Fruit fly (Drosophila melanogaster) whole organism, embryonic: ENCODE results near the gene eIF1.
A peak's percentile ranks its signal among the peaks of the same experiment; 100 is the strongest.

Experiments
- Ada2b ChIP-seq: fragments of 200-800 bp; sonication (Bioruptor generic); IDR thresholded peaks from 2 replicates; pipeline ENCODE4 v1.3.6; 2022; ENCODE audit warnings: missing biosample characterization, missing genetic modification characterization
- Aef1 ChIP-seq: fragments of 200-800 bp; sonication (Bioruptor generic); IDR thresholded peaks from 3 replicates; pipeline ENCODE4 v1.3.6; 2022; ENCODE audit warnings: missing biosample characterization, missing genetic modification characterization
- CG10209 ChIP-seq: fragments of 200-800 bp; sonication (Bioruptor generic); optimal IDR thresholded peaks from 3 replicates; lab custom pipeline; 2017; ENCODE audit warnings: missing biosample characterization, mild to moderate bottlenecking, missing genetic modification characterization, missing genetic modification reagents
- CG10321 ChIP-seq: fragments of 200-800 bp; sonication (Bioruptor generic); IDR thresholded peaks from 2 replicates; pipeline ENCODE4 v1.3.6; 2022; ENCODE audit warnings: missing biosample characterization, missing genetic modification characterization
- CG10543 ChIP-seq: fragments of 200-800 bp; sonication (Bioruptor generic); optimal IDR thresholded peaks from 3 replicates; lab custom pipeline; 2017; ENCODE audit warnings: missing biosample characterization, mild to moderate bottlenecking, missing genetic modification characterization, moderate library complexity
- CG10959 ChIP-seq: fragments of 200-800 bp; sonication (Bioruptor generic); IDR thresholded peaks from 2 replicates; pipeline ENCODE4 v1.3.6; 2022; ENCODE audit warnings: missing biosample characterization, missing genetic modification characterization
- CG11456 ChIP-seq: fragments of 200-800 bp; sonication (Bioruptor generic); IDR thresholded peaks from 3 replicates; pipeline ENCODE4 v1.3.6; 2022; ENCODE audit warnings: missing biosample characterization, missing genetic modification characterization
- CG15514 ChIP-seq: fragments of 200-800 bp; sonication (Bioruptor generic); optimal IDR thresholded peaks from 3 replicates; lab custom pipeline; 2017; ENCODE audit warnings: missing biosample characterization, missing genetic modification characterization, mild to moderate bottlenecking, moderate library complexity, missing genetic modification reagents
- CG17361 ChIP-seq: fragments of 200-800 bp; sonication (Bioruptor generic); IDR thresholded peaks from 3 replicates; pipeline ENCODE4 v1.3.6; 2022; ENCODE audit warnings: missing biosample characterization, missing genetic modification characterization
- CG17829 ChIP-seq: fragments of 200-800 bp; optimal IDR thresholded peaks from 2 replicates; lab custom pipeline; 2019; ENCODE audit warnings: missing biosample characterization, mild to moderate bottlenecking, missing genetic modification characterization, moderate library complexity
- CG2678 ChIP-seq: fragments of 200-800 bp; sonication (Bioruptor generic); optimal IDR thresholded peaks from 3 replicates; lab custom pipeline; 2019; ENCODE audit warnings: missing biosample characterization, mild to moderate bottlenecking, missing genetic modification characterization, moderate library complexity
- CG30403 ChIP-seq: fragments of 200-800 bp; sonication (Bioruptor generic); optimal IDR thresholded peaks from 3 replicates; lab custom pipeline; 2016; ENCODE audit warnings: missing biosample characterization, missing genetic modification characterization
- CG3726 ChIP-seq: fragments of 200-800 bp; sonication (Bioruptor generic); IDR thresholded peaks from 3 replicates; pipeline ENCODE4, ENCODE4 v1.3.6; 2022; ENCODE audit warnings: missing biosample characterization, missing genetic modification characterization
- CG5180 ChIP-seq: fragments of 200-800 bp; sonication (Bioruptor generic); optimal IDR thresholded peaks from 3 replicates; lab custom pipeline; 2017; ENCODE audit warnings: missing biosample characterization, missing genetic modification characterization, mild to moderate bottlenecking, moderate library complexity, missing genetic modification reagents
- CG6765 ChIP-seq: fragments of 200-800 bp; sonication (Bioruptor generic); optimal IDR thresholded peaks from 3 replicates; lab custom pipeline; 2017; ENCODE audit warnings: missing biosample characterization, mild to moderate bottlenecking, missing genetic modification characterization
- CG6854 ChIP-seq: fragments of 200-800 bp; sonication (Bioruptor generic); optimal IDR thresholded peaks from 3 replicates; lab custom pipeline; 2017; ENCODE audit warnings: missing biosample characterization, mild to moderate bottlenecking, missing genetic modification characterization
- Deaf1 ChIP-seq: fragments of 200-800 bp; optimal IDR thresholded peaks from 3 replicates; lab custom pipeline; 2019; ENCODE audit warnings: missing biosample characterization, mild to moderate bottlenecking, missing genetic modification characterization, moderate library complexity
- Dek ChIP-seq: fragments of 200-800 bp; sonication (Bioruptor generic); optimal IDR thresholded peaks from 3 replicates; lab custom pipeline; 2019; ENCODE audit warnings: missing biosample characterization, mild to moderate bottlenecking, missing genetic modification characterization, moderate library complexity
- Doc3 ChIP-seq: fragments of 200-800 bp; sonication (Bioruptor generic); IDR thresholded peaks from 3 replicates; pipeline ENCODE4 v1.3.6; 2022; ENCODE audit warnings: missing biosample characterization, missing genetic modification characterization; ENCODE audit not compliant: partially characterized antibody
- E2f2 ChIP-seq: fragments of 200-800 bp; sonication (Bioruptor generic); IDR thresholded peaks from 2 replicates; pipeline ENCODE4 v1.3.6; 2022; ENCODE audit warnings: missing biosample characterization, missing genetic modification characterization
- Eip74EF ChIP-seq, 2 experiments: fragments of 200-800 bp in 1 of 2; fragments of >200 bp in 1 of 2; sonication (Bioruptor generic) in 1 of 2; optimal IDR thresholded peaks; 2 replicates each; lab custom pipeline; 2017 to 2019; ENCODE audit warnings: missing biosample characterization in 2 of 2, missing genetic modification characterization in 2 of 2, mild to moderate bottlenecking in 1 of 2, moderate library complexity in 1 of 2
- HLHmδ ChIP-seq: fragments of 200-800 bp; sonication (Bioruptor generic); optimal IDR thresholded peaks from 2 replicates; lab custom pipeline; 2018; ENCODE audit warnings: missing biosample characterization, mild to moderate bottlenecking, missing genetic modification characterization, moderate library complexity
- Hsf ChIP-seq: fragments of 200-800 bp; sonication (Bioruptor generic); optimal IDR thresholded peaks from 3 replicates; lab custom pipeline; 2016; ENCODE audit warnings: missing biosample characterization, missing genetic modification characterization
- MESR4 ChIP-seq: fragments of 200-800 bp; sonication (Bioruptor generic); optimal IDR thresholded peaks from 2 replicates; lab custom pipeline; 2018; ENCODE audit warnings: missing biosample characterization, mild to moderate bottlenecking, missing genetic modification characterization, moderate library complexity
- NFAT ChIP-seq: fragments of 200-800 bp; sonication (Bioruptor generic); IDR thresholded peaks from 2 replicates; pipeline ENCODE4 v1.3.6; 2022; ENCODE audit warnings: missing biosample characterization, missing genetic modification characterization
- NK7.1 ChIP-seq: fragments of 200-800 bp; sonication (Bioruptor generic); optimal IDR thresholded peaks from 3 replicates; lab custom pipeline; 2016; ENCODE audit warnings: missing biosample characterization, missing genetic modification characterization
- Oli ChIP-seq: fragments of 200-800 bp; sonication (Bioruptor generic); optimal IDR thresholded peaks from 2 replicates; lab custom pipeline; 2018; ENCODE audit warnings: missing biosample characterization, mild to moderate bottlenecking, missing genetic modification characterization, moderate library complexity
- Pdp1 ChIP-seq, 2 experiments: fragments of 200-800 bp; sonication (Bioruptor generic); optimal IDR thresholded peaks; 3 replicates each; lab custom pipeline; 2016; ENCODE audit warnings: missing biosample characterization in 2 of 2, missing genetic modification characterization in 2 of 2, mild to moderate bottlenecking in 1 of 2, moderate library complexity in 1 of 2
- Poxn ChIP-seq: fragments of 200-800 bp; sonication (Bioruptor generic); IDR thresholded peaks from 2 replicates; pipeline ENCODE4 v1.3.6; 2022; ENCODE audit warnings: missing biosample characterization, missing genetic modification characterization
- Ptx1 ChIP-seq: fragments of 200-800 bp; sonication (Bioruptor generic); IDR thresholded peaks from 2 replicates; pipeline ENCODE4 v1.3.6; 2022; ENCODE audit warnings: missing biosample characterization, missing genetic modification characterization
- Sry-β ChIP-seq: fragments of 200-800 bp; sonication (Bioruptor generic); optimal IDR thresholded peaks from 2 replicates; lab custom pipeline; 2018; ENCODE audit warnings: missing biosample characterization, mild to moderate bottlenecking, missing genetic modification characterization, moderate library complexity
- Usf ChIP-seq: fragments of 200-800 bp; sonication (Bioruptor generic); optimal IDR thresholded peaks from 2 replicates; lab custom pipeline; 2017; ENCODE audit warnings: missing genotype, missing biosample characterization, missing genetic modification characterization
- Vsx1 ChIP-seq: fragments of 200-800 bp; sonication (Bioruptor generic); optimal IDR thresholded peaks from 2 replicates; lab custom pipeline; 2017; ENCODE audit warnings: missing biosample characterization, mild to moderate bottlenecking, missing genetic modification characterization, missing genetic modification reagents
- crc ChIP-seq: fragments of 200-800 bp; sonication (Bioruptor generic); optimal IDR thresholded peaks from 2 replicates; lab custom pipeline; 2016; ENCODE audit warnings: missing biosample characterization, missing genetic modification characterization
- crp ChIP-seq, 2 experiments: fragments of 200-800 bp; sonication (Bioruptor generic); optimal IDR thresholded peaks; 2 replicates in 1 of 2; 3 replicates in 1 of 2; lab custom pipeline; 2017; ENCODE audit warnings: missing biosample characterization in 2 of 2, missing genetic modification characterization in 2 of 2, mild to moderate bottlenecking in 1 of 2, moderate library complexity in 1 of 2
- dmrt99B ChIP-seq: fragments of 200-800 bp; sonication (Bioruptor generic); optimal IDR thresholded peaks from 2 replicates; lab custom pipeline; 2018; ENCODE audit warnings: missing biosample characterization, mild to moderate bottlenecking, missing genetic modification characterization, moderate library complexity
- eyg ChIP-seq: fragments of 200-800 bp; sonication (Bioruptor generic); optimal IDR thresholded peaks from 3 replicates; lab custom pipeline; 2016; ENCODE audit warnings: missing biosample characterization, missing genetic modification characterization
- gt ChIP-seq: fragments of 200-800 bp; sonication (Bioruptor generic); IDR thresholded peaks from 2 replicates; pipeline ENCODE4 v1.3.6; 2022; ENCODE audit warnings: missing biosample characterization, missing genetic modification characterization
- luna ChIP-seq: fragments of 200-800 bp; sonication (Bioruptor generic); optimal IDR thresholded peaks from 2 replicates; lab custom pipeline; 2016; ENCODE audit warnings: missing biosample characterization, missing genetic modification characterization
- nom ChIP-seq: fragments of 200-800 bp; sonication (Bioruptor generic); optimal IDR thresholded peaks from 2 replicates; lab custom pipeline; 2017; ENCODE audit warnings: missing biosample characterization, missing genetic modification characterization, mild to moderate bottlenecking, moderate library complexity, missing genetic modification reagents
- pros ChIP-seq: fragments of 200-800 bp; sonication (Bioruptor generic); optimal IDR thresholded peaks from 3 replicates; lab custom pipeline; 2019; ENCODE audit warnings: missing biosample characterization, mild to moderate bottlenecking, missing genetic modification characterization, moderate library complexity
- salm ChIP-seq: fragments of 200-800 bp; sonication (Bioruptor generic); optimal IDR thresholded peaks from 2 replicates; lab custom pipeline; 2018; ENCODE audit warnings: missing biosample characterization, mild to moderate bottlenecking, missing genetic modification characterization
- schlank ChIP-seq: fragments of 200-800 bp; sonication (Bioruptor generic); optimal IDR thresholded peaks from 2 replicates; lab custom pipeline; 2018; ENCODE audit warnings: missing biosample characterization, mild to moderate bottlenecking, missing genetic modification characterization
- sd ChIP-seq: fragments of 200-800 bp; sonication (Bioruptor generic); optimal IDR thresholded peaks from 3 replicates; lab custom pipeline; 2018; ENCODE audit warnings: missing biosample characterization, mild to moderate bottlenecking, missing genetic modification characterization, moderate library complexity
- sna ChIP-seq: fragments of 200-800 bp; sonication (Bioruptor generic); IDR thresholded peaks from 2 replicates; pipeline ENCODE4 v1.3.6; 2022; ENCODE audit warnings: missing biosample characterization, missing genetic modification characterization; ENCODE audit not compliant: partially characterized antibody
- sr ChIP-seq: fragments of 200-800 bp; sonication (Bioruptor generic); IDR thresholded peaks from 3 replicates; pipeline ENCODE4 v1.3.6; 2022; ENCODE audit warnings: missing biosample characterization, missing genetic modification characterization
- stc ChIP-seq: fragments of 200-800 bp; sonication (Bioruptor generic); IDR thresholded peaks from 2 replicates; pipeline ENCODE4 v1.3.6; 2022; ENCODE audit warnings: missing biosample characterization, missing genetic modification characterization
- tx ChIP-seq: fragments of 200-800 bp; sonication (Bioruptor generic); optimal IDR thresholded peaks from 2 replicates; lab custom pipeline; 2016; ENCODE audit warnings: missing biosample characterization, missing genetic modification characterization
- zen2 ChIP-seq: fragments of 200-800 bp; sonication (Bioruptor generic); IDR thresholded peaks from 3 replicates; pipeline ENCODE4 v1.3.6; 2022; ENCODE audit warnings: missing biosample characterization, missing genetic modification characterization; ENCODE audit not compliant: partially characterized antibody
- zfh2 ChIP-seq: fragments of 200-800 bp; sonication (Bioruptor generic); optimal IDR thresholded peaks from 2 replicates; lab custom pipeline; 2016; ENCODE audit warnings: missing biosample characterization, missing genetic modification characterization

eIF1 gene

dm6 chr3L:3178530-3179096 lies 44.5 kb upstream of the eIF1 start, which contains the start of the genes MnM and Girdin (continued):
- peak; percentile 3 for TF ChIP-seq luna
- no peak for TF ChIP-seq stc
- peak in 1 of 2 experiments; percentile 35 for TF ChIP-seq crp (GFP tag; optimal IDR thresholded peaks at IDR 0.05; lab: Kevin White, UChicago)
- 0 out of 3 replicates have a peak, but pooled peaks have one; percentile 21 for TF ChIP-seq Aef1 (GFP tag; lab: Robert Waterston, UW)
- no peak for TF ChIP-seq Deaf1 (tag; lab: Kevin White, UChicago)
- TF ChIP-seq HLHmδ (GFP tag; lab: Kevin White, UChicago) = no peak
- TF ChIP-seq CG15514 (GFP tag; lab: Kevin White, UChicago) = peak; percentile 88
- peak; percentile 77 for TF ChIP-seq Hsf (GFP tag; lab: Kevin White, UChicago)
- TF ChIP-seq tx (GFP tag; lab: Kevin White, UChicago) = peak; percentile 74
- TF ChIP-seq schlank (tag; lab: Kevin White, UChicago) = no peak
- no peak for TF ChIP-seq dmrt99B (tag; lab: Kevin White, UChicago)
- no peak; the same call in 1 of the 2 replicates for TF ChIP-seq Ada2b (GFP tag; lab: Robert Waterston, UW)
- peak; percentile 57; the same call in 2 of the 3 replicates for TF ChIP-seq CG11456 (GFP tag; lab: Robert Waterston, UW)
- no peak for TF ChIP-seq Usf
- no peak; the same call in 2 of the 3 replicates for TF ChIP-seq zen2 (GFP tag; lab: Robert Waterston, UW)
- TF ChIP-seq CG10321 (GFP tag; lab: Robert Waterston, UW) = no peak
- no peak for TF ChIP-seq CG5180 (GFP tag; lab: Kevin White, UChicago)
- no peak for TF ChIP-seq sr (GFP tag; lab: Robert Waterston, UW)
- peak; percentile 27 for TF ChIP-seq Oli (tag; lab: Kevin White, UChicago)
- peak; percentile 56 for TF ChIP-seq CG10209 (GFP tag; lab: Kevin White, UChicago)
- TF ChIP-seq CG30403 (GFP tag; lab: Kevin White, UChicago) = peak; percentile 87
- no peak for TF ChIP-seq nom
- TF ChIP-seq Ptx1 (GFP tag; lab: Robert Waterston, UW) = no peak
- TF ChIP-seq NK7.1 = no peak
- peak; percentile 91 for TF ChIP-seq zfh2
- TF ChIP-seq CG10543 (GFP tag; lab: Kevin White, UChicago) = peak; percentile 64
- no peak for TF ChIP-seq CG6765 (GFP tag; lab: Kevin White, UChicago)
- peak; percentile 71 for TF ChIP-seq CG17829 (tag; lab: Kevin White, UChicago)
- peak; percentile 84 for TF ChIP-seq E2f2 (GFP tag; lab: Robert Waterston, UW)
- TF ChIP-seq Vsx1 = no peak
- no peak for TF ChIP-seq CG6854
- peak; percentile 92 for TF ChIP-seq Sry-β (GFP tag; lab: Kevin White, UChicago)
- TF ChIP-seq CG2678 (tag; lab: Kevin White, UChicago) = no peak
- no peak for TF ChIP-seq CG10959
- TF ChIP-seq salm (tag; lab: Kevin White, UChicago) = no peak
- TF ChIP-seq NFAT (GFP tag; lab: Robert Waterston, UW) = peak; percentile 62; the same call in 1 of the 2 replicates
- TF ChIP-seq Dek (tag; lab: Kevin White, UChicago) = peak; percentile 29

dm6 chr3L:3179474-3179873 lies 43.7 kb upstream of the eIF1 start:
- TF ChIP-seq CG3726 (GFP tag; lab: Robert Waterston, UW) = peak; percentile 85
- TF ChIP-seq sd (tag; lab: Kevin White, UChicago) = no peak
- 0 out of 2 replicates have a peak, but pooled peaks have one; percentile 38 for TF ChIP-seq gt
- no peak; the same call in 2 of the 3 replicates for TF ChIP-seq CG17361 (GFP tag; lab: Robert Waterston, UW)
- TF ChIP-seq Doc3 (GFP tag; lab: Robert Waterston, UW) = no peak
- TF ChIP-seq crc (GFP tag; lab: Kevin White, UChicago) = peak; percentile 78
- peak in 1 of 2 experiments; percentile 89 for TF ChIP-seq Pdp1 (GFP tag; optimal IDR thresholded peaks at IDR 0.05; lab: Kevin White, UChicago)
- TF ChIP-seq eyg = peak; percentile 78
- TF ChIP-seq MESR4 (GFP tag; lab: Kevin White, UChicago) = no peak
- no peak for TF ChIP-seq sna
- TF ChIP-seq CG15514 (GFP tag; lab: Kevin White, UChicago) = peak; percentile 82
- TF ChIP-seq pros (GFP tag; lab: Kevin White, UChicago) = no peak
- TF ChIP-seq Eip74EF (GFP tag; optimal IDR thresholded peaks at IDR 0.05; lab: Kevin White, UChicago) = no peak
- TF ChIP-seq Poxn (GFP tag; lab: Robert Waterston, UW) = peak; percentile 68
